Fruit fly (Drosophila melanogaster) whole organism, embryonic: ENCODE results near the gene CG3505.

ENCODE experiments used
- BtbVII ChIP-seq: fragments of 200-800 bp; sonication (Bioruptor generic); optimal IDR thresholded peaks from 3 replicates; lab custom pipeline; 2017; ENCODE audit warnings: missing biosample characterization, mild to moderate bottlenecking, missing genetic modification characterization
- CG10462 ChIP-seq: fragments of 200-800 bp; sonication (Bioruptor generic); optimal IDR thresholded peaks from 2 replicates; lab custom pipeline; 2016; ENCODE audit warnings: missing biosample characterization, missing genetic modification characterization
- CG11247 ChIP-seq: fragments of 200-800 bp; sonication (Bioruptor generic); IDR thresholded peaks from 2 replicates; pipeline ENCODE4 v1.3.6; 2022; ENCODE audit warnings: missing biosample characterization, missing genetic modification characterization
- CG11504 ChIP-seq: fragments of 200-800 bp; sonication (Bioruptor generic); optimal IDR thresholded peaks from 3 replicates; lab custom pipeline; 2019; ENCODE audit warnings: missing biosample characterization, mild to moderate bottlenecking, missing genetic modification characterization, moderate library complexity
- CG11696 ChIP-seq: fragments of 200-800 bp; sonication (Bioruptor generic); IDR thresholded peaks from 2 replicates; pipeline ENCODE4 v1.3.6; 2022; ENCODE audit warnings: missing biosample characterization, missing genetic modification characterization
- CG12155 ChIP-seq: fragments of 200-800 bp; sonication (Bioruptor generic); optimal IDR thresholded peaks from 3 replicates; lab custom pipeline; 2016; ENCODE audit warnings: missing biosample characterization, missing genetic modification characterization
- CG14050 ChIP-seq: fragments of 200-800 bp; sonication (Bioruptor generic); IDR thresholded peaks from 3 replicates; pipeline ENCODE4 v1.3.6; 2022; ENCODE audit warnings: missing biosample characterization, missing genetic modification characterization
- CG14965 ChIP-seq: fragments of 200-800 bp; sonication (Bioruptor generic); optimal IDR thresholded peaks from 2 replicates; lab custom pipeline; 2016; ENCODE audit warnings: missing biosample characterization, missing genetic modification characterization, borderline replicate concordance
- CG15073 ChIP-seq: fragments of 200-800 bp; sonication (Bioruptor generic); optimal IDR thresholded peaks from 2 replicates; lab custom pipeline; 2016; ENCODE audit warnings: missing biosample characterization, missing genetic modification characterization
- CG17385 ChIP-seq: fragments of 200-800 bp; sonication (Bioruptor generic); optimal IDR thresholded peaks from 3 replicates; lab custom pipeline; 2018; ENCODE audit warnings: missing biosample characterization, mild to moderate bottlenecking, missing genetic modification characterization
- CG2116 ChIP-seq: fragments of 200-800 bp; sonication (Bioruptor generic); optimal IDR thresholded peaks from 3 replicates; lab custom pipeline; 2018; ENCODE audit warnings: missing biosample characterization, mild to moderate bottlenecking, missing genetic modification characterization
- CG2202 ChIP-seq: fragments of 200-800 bp; sonication (Bioruptor generic); optimal IDR thresholded peaks from 2 replicates; lab custom pipeline; 2018; ENCODE audit warnings: missing biosample characterization, mild to moderate bottlenecking, missing genetic modification characterization
- CG3281 ChIP-seq: fragments of 200-800 bp; sonication (Bioruptor generic); optimal IDR thresholded peaks from 3 replicates; lab custom pipeline; 2017; ENCODE audit warnings: missing biosample characterization, mild to moderate bottlenecking, missing genetic modification characterization
- CG5953 ChIP-seq: fragments of 200-800 bp; sonication (Bioruptor generic); IDR thresholded peaks from 2 replicates; pipeline ENCODE4 v1.3.6; 2022; ENCODE audit warnings: missing biosample characterization, missing genetic modification characterization
- CG6272 ChIP-seq: fragments of 200-800 bp; sonication (Bioruptor generic); IDR thresholded peaks from 2 replicates; pipeline ENCODE4 v1.3.6; 2022; ENCODE audit warnings: missing biosample characterization, missing genetic modification characterization
- CG6683 ChIP-seq: fragments of 200-800 bp; sonication (Bioruptor generic); optimal IDR thresholded peaks from 2 replicates; lab custom pipeline; 2017; ENCODE audit warnings: missing biosample characterization, mild to moderate bottlenecking, missing genetic modification characterization, missing genetic modification reagents
- CG6791 ChIP-seq: fragments of 200-800 bp; sonication (Bioruptor generic); IDR thresholded peaks from 3 replicates; pipeline ENCODE4 v1.3.6; 2022; ENCODE audit warnings: missing biosample characterization, missing genetic modification characterization; ENCODE audit not compliant: partially characterized antibody
- CG6813 ChIP-seq: fragments of 200-800 bp; sonication (Bioruptor generic); optimal IDR thresholded peaks from 2 replicates; lab custom pipeline; 2017; ENCODE audit warnings: missing biosample characterization, missing genetic modification characterization, mild to moderate bottlenecking, moderate library complexity, missing genetic modification reagents
- CG8924 ChIP-seq: fragments of 200-800 bp; optimal IDR thresholded peaks from 3 replicates; lab custom pipeline; 2019; ENCODE audit warnings: missing biosample characterization, mild to moderate bottlenecking, missing genetic modification characterization, moderate library complexity
- CG9609 ChIP-seq: fragments of 200-800 bp; sonication (Bioruptor generic); optimal IDR thresholded peaks from 3 replicates; lab custom pipeline; 2016; ENCODE audit warnings: missing biosample characterization, missing genetic modification characterization
- Chrac-16 ChIP-seq: fragments of 200-800 bp; sonication (Bioruptor generic); optimal IDR thresholded peaks from 3 replicates; lab custom pipeline; 2016; ENCODE audit warnings: missing biosample characterization, missing genetic modification characterization
- Elba2 ChIP-seq: fragments of 200-800 bp; sonication (Bioruptor generic); optimal IDR thresholded peaks from 3 replicates; lab custom pipeline; 2016; ENCODE audit warnings: missing biosample characterization, missing genetic modification characterization
- MBD-R2 ChIP-seq: fragments of 200-800 bp; sonication (Bioruptor generic); IDR thresholded peaks from 2 replicates; pipeline ENCODE4 v1.3.6; 2022; ENCODE audit warnings: missing biosample characterization, missing genetic modification characterization
- MTF-1 ChIP-seq: fragments of 200-800 bp; sonication (Bioruptor generic); optimal IDR thresholded peaks from 2 replicates; lab custom pipeline; 2018; ENCODE audit warnings: missing biosample characterization, mild to moderate bottlenecking, missing genetic modification characterization, borderline replicate concordance
- Max ChIP-seq: fragments of 200-800 bp; sonication (Bioruptor generic); optimal IDR thresholded peaks from 2 replicates; lab custom pipeline; 2016; ENCODE audit warnings: missing biosample characterization, mild to moderate bottlenecking, missing genetic modification characterization
- NFAT ChIP-seq: fragments of 200-800 bp; sonication (Bioruptor generic); IDR thresholded peaks from 2 replicates; pipeline ENCODE4 v1.3.6; 2022; ENCODE audit warnings: missing biosample characterization, missing genetic modification characterization
- Opbp ChIP-seq: fragments of 200-800 bp; sonication (Bioruptor generic); IDR thresholded peaks from 3 replicates; pipeline ENCODE4 v1.3.6; 2022; ENCODE audit warnings: missing biosample characterization, missing genetic modification characterization; ENCODE audit not compliant: partially characterized antibody
- Sin3A ChIP-seq: fragments of >200 bp; optimal IDR thresholded peaks from 2 replicates; lab custom pipeline; 2018
- Xrp1 ChIP-seq: fragments of 200-800 bp; sonication (Bioruptor generic); IDR thresholded peaks from 2 replicates; pipeline ENCODE4 v1.3.6; 2022; ENCODE audit warnings: missing biosample characterization, missing genetic modification characterization
- ara ChIP-seq: fragments of 200-800 bp; sonication (Bioruptor generic); IDR thresholded peaks from 2 replicates; pipeline ENCODE4 v1.3.6; 2022; ENCODE audit warnings: missing biosample characterization, missing genetic modification characterization
- ash1 ChIP-seq: fragments of 200-800 bp; sonication (Bioruptor generic); optimal IDR thresholded peaks from 2 replicates; lab custom pipeline; 2018; ENCODE audit warnings: missing biosample characterization, mild to moderate bottlenecking, missing genetic modification characterization
- bab2 ChIP-seq: fragments of 200-800 bp; sonication (Bioruptor generic); optimal IDR thresholded peaks from 2 replicates; lab custom pipeline; 2016; ENCODE audit warnings: missing biosample characterization, missing genetic modification characterization
- br ChIP-seq: fragments of >200 bp; optimal IDR thresholded peaks from 2 replicates; lab custom pipeline; 2017
- btn ChIP-seq: fragments of 200-800 bp; sonication (Bioruptor generic); optimal IDR thresholded peaks from 2 replicates; lab custom pipeline; 2016; ENCODE audit warnings: missing biosample characterization, missing genetic modification characterization
- dati ChIP-seq: fragments of 200-800 bp; sonication (Bioruptor generic); IDR thresholded peaks from 2 replicates; pipeline ENCODE4 v1.3.6; 2022; ENCODE audit warnings: missing biosample characterization, missing genetic modification characterization
- emc ChIP-seq: fragments of 200-800 bp; sonication (Bioruptor generic); optimal IDR thresholded peaks from 2 replicates; lab custom pipeline; 2016; ENCODE audit warnings: missing biosample characterization, missing genetic modification characterization
- ems ChIP-seq: fragments of 200-800 bp; sonication (Bioruptor generic); optimal IDR thresholded peaks from 3 replicates; lab custom pipeline; 2016; ENCODE audit warnings: missing biosample characterization, missing genetic modification characterization
- en ChIP-seq: fragments of 200-800 bp; sonication (Bioruptor generic); optimal IDR thresholded peaks from 2 replicates; lab custom pipeline; 2016; ENCODE audit warnings: missing biosample characterization, missing genetic modification characterization
- fd64A ChIP-seq: fragments of 200-800 bp; sonication (Bioruptor generic); optimal IDR thresholded peaks from 3 replicates; lab custom pipeline; 2018; ENCODE audit warnings: missing biosample characterization, mild to moderate bottlenecking, missing genetic modification characterization
- fd96Cb ChIP-seq: fragments of 200-800 bp; sonication (Bioruptor generic); optimal IDR thresholded peaks from 2 replicates; lab custom pipeline; 2018; ENCODE audit warnings: missing biosample characterization, mild to moderate bottlenecking, missing genetic modification characterization, moderate library complexity
- gem ChIP-seq: fragments of 200-800 bp; sonication (Bioruptor generic); optimal IDR thresholded peaks from 2 replicates; lab custom pipeline; 2019; ENCODE audit warnings: missing biosample characterization, mild to moderate bottlenecking, missing genetic modification characterization, moderate library complexity
- lilli ChIP-seq: fragments of 200-800 bp; sonication (Bioruptor generic); optimal IDR thresholded peaks from 3 replicates; lab custom pipeline; 2016; ENCODE audit warnings: missing biosample characterization, missing genetic modification characterization
- org-1 ChIP-seq: fragments of 200-800 bp; sonication (Bioruptor generic); optimal IDR thresholded peaks from 2 replicates; lab custom pipeline; 2017; ENCODE audit warnings: missing biosample characterization, missing genetic modification characterization
- pb ChIP-seq: fragments of 200-800 bp; sonication (Bioruptor generic); optimal IDR thresholded peaks from 3 replicates; lab custom pipeline; 2016; ENCODE audit warnings: missing biosample characterization, missing genetic modification characterization
- pros ChIP-seq: fragments of 200-800 bp; sonication (Bioruptor generic); optimal IDR thresholded peaks from 3 replicates; lab custom pipeline; 2019; ENCODE audit warnings: missing biosample characterization, mild to moderate bottlenecking, missing genetic modification characterization, moderate library complexity
- sens ChIP-seq: fragments of 200-800 bp; sonication (Bioruptor generic); peaks from one replicate; lab custom pipeline; 2016; ENCODE audit warnings: missing biosample characterization, missing genetic modification characterization
- tin ChIP-seq: fragments of 200-800 bp; sonication (Bioruptor generic); optimal IDR thresholded peaks from 3 replicates; lab custom pipeline; 2016; ENCODE audit warnings: missing biosample characterization, missing genetic modification characterization
- tll ChIP-seq, 2 experiments: fragments of 200-800 bp in 1 of 2; fragments of >200 bp in 1 of 2; sonication (Bioruptor generic) in 1 of 2; optimal IDR thresholded peaks; 2 replicates each; lab custom pipeline; 2017 to 2019; ENCODE audit warnings: missing biosample characterization in 2 of 2, missing genetic modification characterization in 2 of 2, mild to moderate bottlenecking in 1 of 2, moderate library complexity in 1 of 2
- ttk ChIP-seq: fragments of 200-800 bp; sonication (Bioruptor generic); IDR thresholded peaks from 2 replicates; pipeline ENCODE4 v2.1.2; 2022; ENCODE audit warnings: missing biosample characterization, missing genetic modification characterization
- zfh1 ChIP-seq: fragments of 200-800 bp; sonication (Bioruptor generic); IDR thresholded peaks from 3 replicates; pipeline ENCODE4 v1.3.6; 2022; ENCODE audit warnings: missing biosample characterization, missing genetic modification characterization

Gene CG3505

dm6 chr3R:14608892-14609692, 48.2 kb upstream of the CG3505 start, which contains the start of gene CG14853 (continued):
- peak; percentile 86 for TF ChIP-seq CG6813 (GFP tag; lab: Kevin White, UChicago)
- TF ChIP-seq CG11696 (GFP tag; lab: Robert Waterston, UW): 0 out of 2 replicates have a peak, but pooled peaks have one; percentile 31
- peak; percentile 84 for TF ChIP-seq Xrp1
- TF ChIP-seq MTF-1 (GFP tag; lab: Kevin White, UChicago): peak; percentile 84
- peak; percentile 40 for TF ChIP-seq pb
- peak; percentile 53 for TF ChIP-seq CG2116 (GFP tag; lab: Kevin White, UChicago)
- TF ChIP-seq lilli: peak; percentile 70
- peak; percentile 59 for TF ChIP-seq CG3281 (GFP tag; lab: Kevin White, UChicago)
- no peak for TF ChIP-seq CG9609 (GFP tag; lab: Kevin White, UChicago)
- TF ChIP-seq CG11504: peak; percentile 81
- TF ChIP-seq ems (GFP tag; lab: Kevin White, UChicago): peak; percentile 29
- TF ChIP-seq en (GFP tag; lab: Kevin White, UChicago): no peak
- no peak for TF ChIP-seq CG14965 (GFP tag; lab: Kevin White, UChicago)
- TF ChIP-seq br (lab: Kevin White, UChicago): no peak
- TF ChIP-seq CG6791 (GFP tag; lab: Robert Waterston, UW): no peak
- no peak for TF ChIP-seq CG15073
- TF ChIP-seq CG6683 (GFP tag; lab: Kevin White, UChicago): peak; percentile 29
- peak; percentile 89 for TF ChIP-seq CG8924 (tag; lab: Kevin White, UChicago)
- TF ChIP-seq CG6272 (GFP tag; lab: Robert Waterston, UW): no peak
- peak; percentile 49; the same call in 1 of the 2 replicates for TF ChIP-seq ara (GFP tag; lab: Robert Waterston, UW)
- no peak for TF ChIP-seq Elba2 (GFP tag; lab: Kevin White, UChicago)
- TF ChIP-seq CG12155: peak; percentile 73
- TF ChIP-seq dati (GFP tag; lab: Robert Waterston, UW): peak; percentile 43
- no peak for TF ChIP-seq ash1 (GFP tag; lab: Kevin White, UChicago)
- peak; percentile 77 for TF ChIP-seq CG17385 (GFP tag; lab: Kevin White, UChicago)
- TF ChIP-seq sens (GFP tag; lab: Kevin White, UChicago): peak; percentile 86
- TF ChIP-seq Chrac-16: peak; percentile 69
- peak; percentile 64 for TF ChIP-seq fd96Cb (tag; lab: Kevin White, UChicago)
- peak; percentile 80 for TF ChIP-seq CG14050 (GFP tag; lab: Robert Waterston, UW)
- TF ChIP-seq tll (GFP tag; optimal IDR thresholded peaks at IDR 0.05; lab: Kevin White, UChicago): no peak
- no peak for TF ChIP-seq MBD-R2 (GFP tag; lab: Robert Waterston, UW)
- peak; percentile 12 for TF ChIP-seq CG2202 (tag; lab: Kevin White, UChicago)
- peak; percentile 32 for TF ChIP-seq tin
- TF ChIP-seq CG5953: peak; percentile 80
- TF ChIP-seq bab2 (GFP tag; lab: Kevin White, UChicago): no peak
- TF ChIP-seq zfh1: peak; percentile 77
- peak; percentile 1 for TF ChIP-seq Max (GFP tag; lab: Kevin White, UChicago)
- no peak for TF ChIP-seq pros (GFP tag; lab: Kevin White, UChicago)
- peak; percentile 89 for TF ChIP-seq gem (tag; lab: Kevin White, UChicago)
- TF ChIP-seq fd64A (GFP tag; lab: Kevin White, UChicago): peak; percentile 85
- no peak for TF ChIP-seq emc (GFP tag; lab: Kevin White, UChicago)
- peak; percentile 31 for TF ChIP-seq org-1 (GFP tag; lab: Kevin White, UChicago)
- peak; percentile 46 for TF ChIP-seq CG11247 (GFP tag; lab: Robert Waterston, UW)
- TF ChIP-seq BtbVII (GFP tag; lab: Kevin White, UChicago): peak; percentile 62
- peak; percentile 70 for TF ChIP-seq ttk (GFP tag; lab: Robert Waterston, UW)
- TF ChIP-seq btn (GFP tag; lab: Kevin White, UChicago): peak; percentile 62
- TF ChIP-seq NFAT (GFP tag; lab: Robert Waterston, UW): peak; percentile 56; the same call in 1 of the 2 replicates
- TF ChIP-seq CG10462 (GFP tag; lab: Kevin White, UChicago): peak; percentile 84
- TF ChIP-seq Sin3A (lab: Kevin White, UChicago): no peak
- TF ChIP-seq Opbp (GFP tag; lab: Robert Waterston, UW): no peak
